Fruit fly (Drosophila melanogaster) whole organism, prepupa: ENCODE data around the gene CG31551.

Experiments
- Blimp-1 ChIP-seq: fragments of 200-800 bp; sonication (Bioruptor generic); optimal IDR thresholded peaks from 3 replicates; lab custom pipeline; 2017; ENCODE audit warnings: missing biosample characterization, missing genetic modification characterization, mild to moderate bottlenecking, moderate library complexity, missing genetic modification reagents
- CG10669 ChIP-seq: fragments of 200-800 bp; sonication (Bioruptor generic); optimal IDR thresholded peaks from 3 replicates; lab custom pipeline; 2018; ENCODE audit warnings: missing biosample characterization, mild to moderate bottlenecking, missing genetic modification characterization, moderate library complexity
- CG11762 ChIP-seq: fragments of 200-800 bp; sonication (Bioruptor generic); optimal IDR thresholded peaks from 3 replicates; lab custom pipeline; 2016; ENCODE audit warnings: missing biosample characterization, missing genetic modification characterization; ENCODE audit not compliant: insufficient read depth
- CG15336 ChIP-seq: fragments of 200-800 bp; sonication (Bioruptor generic); IDR thresholded peaks from 2 replicates; pipeline ENCODE4 v1.3.6; 2022; ENCODE audit warnings: missing biosample characterization, missing genetic modification characterization
- CG1621 ChIP-seq: fragments of 200-800 bp; sonication (Bioruptor generic); optimal IDR thresholded peaks from 3 replicates; lab custom pipeline; 2018; ENCODE audit warnings: missing biosample characterization, mild to moderate bottlenecking, missing genetic modification characterization
- CG16779 ChIP-seq: fragments of 200-800 bp; sonication (Bioruptor generic); optimal IDR thresholded peaks from 3 replicates; lab custom pipeline; 2017; ENCODE audit warnings: missing biosample characterization, mild to moderate bottlenecking, missing genetic modification characterization
- CG3032 ChIP-seq: fragments of 200-800 bp; optimal IDR thresholded peaks from 2 replicates; lab custom pipeline; 2019; ENCODE audit warnings: missing biosample characterization, mild to moderate bottlenecking, missing genetic modification characterization, moderate library complexity
- CG31627 ChIP-seq: fragments of 200-800 bp; sonication (Bioruptor generic); optimal IDR thresholded peaks from 3 replicates; lab custom pipeline; 2016; ENCODE audit warnings: missing biosample characterization, missing genetic modification characterization
- CG34406 ChIP-seq: fragments of 200-800 bp; sonication (Bioruptor generic); optimal IDR thresholded peaks from 3 replicates; lab custom pipeline; 2016; ENCODE audit warnings: missing biosample characterization, missing genetic modification characterization
- CG3919 ChIP-seq: fragments of 200-800 bp; sonication (Bioruptor generic); optimal IDR thresholded peaks from 3 replicates; lab custom pipeline; 2016; ENCODE audit warnings: missing biosample characterization, missing genetic modification characterization
- CG4318 ChIP-seq: fragments of 200-800 bp; sonication (Bioruptor generic); optimal IDR thresholded peaks from 3 replicates; lab custom pipeline; 2017; ENCODE audit warnings: missing biosample characterization, mild to moderate bottlenecking, missing genetic modification characterization
- CG6163 ChIP-seq: fragments of 200-800 bp; sonication (Bioruptor generic); IDR thresholded peaks from 3 replicates; pipeline ENCODE4 v1.3.6; 2022; ENCODE audit warnings: missing biosample characterization, missing genetic modification characterization
- CG6276 ChIP-seq: fragments of 200-800 bp; sonication (Bioruptor generic); optimal IDR thresholded peaks from 2 replicates; lab custom pipeline; 2017; ENCODE audit warnings: missing biosample characterization, mild to moderate bottlenecking, missing genetic modification characterization
- CG6792 ChIP-seq: fragments of 200-800 bp; sonication (Bioruptor generic); optimal IDR thresholded peaks from 3 replicates; lab custom pipeline; 2016; ENCODE audit warnings: missing biosample characterization, missing genetic modification characterization
- CG6808 ChIP-seq: fragments of 200-800 bp; sonication (Bioruptor generic); optimal IDR thresholded peaks from 3 replicates; lab custom pipeline; 2017; ENCODE audit warnings: missing biosample characterization, missing genetic modification characterization, mild to moderate bottlenecking, moderate library complexity, missing genetic modification reagents
- CG6854 ChIP-seq: fragments of 200-800 bp; sonication (Bioruptor generic); optimal IDR thresholded peaks from 2 replicates; lab custom pipeline; 2017; ENCODE audit warnings: missing biosample characterization, mild to moderate bottlenecking, missing genetic modification characterization
- CG7368 ChIP-seq: fragments of 200-800 bp; sonication (Bioruptor generic); optimal IDR thresholded peaks from 3 replicates; lab custom pipeline; 2016; ENCODE audit warnings: missing biosample characterization, missing genetic modification characterization
- CG8119 ChIP-seq: fragments of 200-800 bp; sonication (Bioruptor generic); IDR thresholded peaks from 3 replicates; pipeline ENCODE4 v1.3.6; 2022; ENCODE audit warnings: missing biosample characterization, missing genetic modification characterization
- CG9139 ChIP-seq: fragments of 200-800 bp; sonication (Bioruptor generic); optimal IDR thresholded peaks from 3 replicates; lab custom pipeline; 2017; ENCODE audit warnings: missing biosample characterization, mild to moderate bottlenecking, missing genetic modification characterization
- Eip75B ChIP-seq: fragments of 200-800 bp; sonication (Bioruptor generic); optimal IDR thresholded peaks from 3 replicates; lab custom pipeline; 2016; ENCODE audit warnings: missing biosample characterization, missing genetic modification characterization
- Eip78C ChIP-seq: fragments of 200-800 bp; sonication (Bioruptor generic); peaks from one replicate; lab custom pipeline; 2016; ENCODE audit warnings: missing biosample characterization, missing genetic modification characterization
- Ets21C ChIP-seq: fragments of 200-800 bp; sonication (Bioruptor generic); optimal IDR thresholded peaks from 3 replicates; lab custom pipeline; 2016; ENCODE audit warnings: missing biosample characterization, missing genetic modification characterization
- Ets96B ChIP-seq: fragments of 200-800 bp; optimal IDR thresholded peaks from 2 replicates; lab custom pipeline; 2019; ENCODE audit warnings: missing biosample characterization, mild to moderate bottlenecking, missing genetic modification characterization, moderate library complexity
- Gug ChIP-seq: fragments of 200-800 bp; sonication (Bioruptor generic); IDR thresholded peaks from 2 replicates; pipeline ENCODE4 v1.3.6; 2022; ENCODE audit warnings: missing biosample characterization, missing genetic modification characterization
- Hr38 ChIP-seq: sonication (Bioruptor generic); optimal IDR thresholded peaks from 2 replicates; lab custom pipeline; 2016; ENCODE audit warnings: missing biosample characterization, missing genetic modification characterization
- Hr4 ChIP-seq: fragments of 200-800 bp; sonication (Bioruptor generic); optimal IDR thresholded peaks from 3 replicates; lab custom pipeline; 2016; ENCODE audit warnings: missing biosample characterization, missing genetic modification characterization
- Lpt ChIP-seq: fragments of 200-800 bp; sonication (Bioruptor generic); optimal IDR thresholded peaks from 3 replicates; lab custom pipeline; 2016; ENCODE audit warnings: missing biosample characterization, missing genetic modification characterization
- Met ChIP-seq: fragments of 200-800 bp; sonication (Bioruptor generic); optimal IDR thresholded peaks from 3 replicates; lab custom pipeline; 2016; ENCODE audit warnings: missing biosample characterization, missing genetic modification characterization
- OdsH ChIP-seq: fragments of 200-800 bp; sonication (Bioruptor generic); optimal IDR thresholded peaks from 3 replicates; lab custom pipeline; 2016; ENCODE audit warnings: missing biosample characterization, missing genetic modification characterization
- Sox102F ChIP-seq: fragments of 200-800 bp; sonication (Bioruptor generic); optimal IDR thresholded peaks from 2 replicates; lab custom pipeline; 2016; ENCODE audit warnings: missing biosample characterization, mild to moderate bottlenecking, missing genetic modification characterization
- Sox14 ChIP-seq: fragments of 200-800 bp; sonication (Bioruptor generic); optimal IDR thresholded peaks from 3 replicates; lab custom pipeline; 2016; ENCODE audit warnings: missing biosample characterization, missing genetic modification characterization
- achi ChIP-seq: fragments of 200-800 bp; sonication (Bioruptor generic); optimal IDR thresholded peaks from 3 replicates; lab custom pipeline; 2016; ENCODE audit warnings: missing biosample characterization, missing genetic modification characterization
- acj6 ChIP-seq: fragments of 200-800 bp; sonication (Bioruptor generic); optimal IDR thresholded peaks from 3 replicates; lab custom pipeline; 2016; ENCODE audit warnings: missing biosample characterization, missing genetic modification characterization
- dsx ChIP-seq: fragments of 200-800 bp; optimal IDR thresholded peaks from 3 replicates; lab custom pipeline; 2019; ENCODE audit warnings: missing biosample characterization, mild to moderate bottlenecking, missing genetic modification characterization, moderate library complexity; ENCODE audit not compliant: poor library complexity, severe bottlenecking
- eg ChIP-seq: fragments of 200-800 bp; sonication (Bioruptor generic); IDR thresholded peaks from 3 replicates; pipeline ENCODE4 v1.3.6; 2022; ENCODE audit warnings: missing biosample characterization, missing genetic modification characterization
- fd59A ChIP-seq: fragments of 200-800 bp; sonication (Bioruptor generic); optimal IDR thresholded peaks from 2 replicates; lab custom pipeline; 2017; ENCODE audit warnings: missing biosample characterization, mild to moderate bottlenecking, missing genetic modification characterization, missing genetic modification reagents
- fd85E ChIP-seq: fragments of 200-800 bp; sonication (Bioruptor generic); optimal IDR thresholded peaks from 3 replicates; lab custom pipeline; 2016; ENCODE audit warnings: missing biosample characterization, missing genetic modification characterization
- fkh ChIP-seq: fragments of 200-800 bp; sonication (Bioruptor generic); optimal IDR thresholded peaks from 3 replicates; lab custom pipeline; 2017; ENCODE audit warnings: missing biosample characterization, mild to moderate bottlenecking, missing genetic modification characterization, moderate library complexity
- lz ChIP-seq: fragments of 200-800 bp; sonication (Bioruptor generic); optimal IDR thresholded peaks from 3 replicates; lab custom pipeline; 2016; ENCODE audit warnings: missing biosample characterization, missing genetic modification characterization
- net ChIP-seq: fragments of 200-800 bp; sonication (Bioruptor generic); optimal IDR thresholded peaks from 3 replicates; lab custom pipeline; 2016; ENCODE audit warnings: missing biosample characterization, missing genetic modification characterization
- pdm3 ChIP-seq: fragments of 200-800 bp; sonication (Bioruptor generic); optimal IDR thresholded peaks from 3 replicates; lab custom pipeline; 2016; ENCODE audit warnings: missing biosample characterization, missing genetic modification characterization
- salr ChIP-seq, 2 experiments: fragments of 200-800 bp; sonication (Bioruptor generic); optimal IDR thresholded peaks; 3 replicates each; lab custom pipeline; 2016 to 2018; ENCODE audit warnings: missing biosample characterization in 2 of 2, missing genetic modification characterization in 2 of 2, mild to moderate bottlenecking in 1 of 2
- spab ChIP-seq: fragments of 200-800 bp; sonication (Bioruptor generic); optimal IDR thresholded peaks from 2 replicates; lab custom pipeline; 2017; ENCODE audit warnings: missing biosample characterization, mild to moderate bottlenecking, missing genetic modification characterization, missing genetic modification reagents
- ss ChIP-seq, 2 experiments: fragments of 200-800 bp; sonication (Bioruptor generic); optimal IDR thresholded peaks; 2 replicates in 1 of 2; 3 replicates in 1 of 2; lab custom pipeline; 2017 to 2018; ENCODE audit warnings: mild to moderate bottlenecking in 2 of 2, missing biosample characterization in 2 of 2, missing genetic modification characterization in 2 of 2, moderate library complexity in 1 of 2
- svp ChIP-seq: fragments of 200-800 bp; sonication (Bioruptor generic); peaks from one replicate; lab custom pipeline; 2016; ENCODE audit warnings: missing biosample characterization, missing genetic modification characterization
- vri ChIP-seq: fragments of 200-800 bp; sonication (Bioruptor generic); optimal IDR thresholded peaks from 3 replicates; lab custom pipeline; 2016; ENCODE audit warnings: missing biosample characterization, mild to moderate bottlenecking, missing genetic modification characterization

Gene CG31551

dm6 chr3R:5600361-5601043 lies 27.1 kb upstream of the CG31551 start (continued):
- TF ChIP-seq CG9139 (GFP tag; lab: Kevin White, UChicago) (peak; percentile 63), Hr4 (GFP tag; lab: Kevin White, UChicago) (no peak), fd59A (GFP tag; lab: Kevin White, UChicago) (no peak), vri (GFP tag; lab: Kevin White, UChicago) (peak; percentile 96), OdsH (GFP tag; lab: Kevin White, UChicago) (no peak), CG15336 (GFP tag; lab: Robert Waterston, UW) (no peak), net (no peak), CG34406 (GFP tag; lab: Kevin White, UChicago) (no peak), Blimp-1 (GFP tag; lab: Kevin White, UChicago) (no peak), CG10669 (GFP tag; lab: Kevin White, UChicago) (no peak), acj6 (GFP tag; lab: Kevin White, UChicago) (no peak), eg (GFP tag; lab: Robert Waterston, UW) (no peak), CG6276 (no peak), pdm3 (GFP tag; lab: Kevin White, UChicago) (no peak), CG4318 (GFP tag; lab: Kevin White, UChicago) (no peak), Gug (no peak), lz (GFP tag; lab: Kevin White, UChicago) (peak; percentile 7), spab (GFP tag; lab: Kevin White, UChicago) (no peak), Eip75B (GFP tag; lab: Kevin White, UChicago) (peak; percentile 47), fkh (peak; percentile 56), Ets96B (tag; lab: Kevin White, UChicago) (no peak), Eip78C (GFP tag; lab: Kevin White, UChicago) (peak; percentile 69), CG11762 (GFP tag; lab: Kevin White, UChicago) (no peak), Sox102F (no peak), fd85E (GFP tag; lab: Kevin White, UChicago) (no peak), CG8119 (no peak), dsx (peak; percentile 75), CG6163 (GFP tag; lab: Robert Waterston, UW) (no peak), Sox14 (GFP tag; lab: Kevin White, UChicago) (peak; percentile 85), CG16779 (tag; lab: Kevin White, UChicago) (peak; percentile 43), ss (GFP tag; optimal IDR thresholded peaks at IDR 0.05; lab: Kevin White, UChicago) (peak; percentile 68 to 70)

dm6 chr3R:5601044-5601523 lies 26.6 kb upstream of the CG31551 start, which contains the start of the genes kra and SecS:
kra (minus strand) TSS chr3R:5601136.
SecS (plus strand) TSS chr3R:5601433.
- no peak for TF ChIP-seq Gug
- TF ChIP-seq Sox102F, result no peak
- peak; percentile 69 for TF ChIP-seq lz (GFP tag; lab: Kevin White, UChicago)
- peak; percentile 78 for TF ChIP-seq svp (GFP tag; lab: Kevin White, UChicago)
- TF ChIP-seq CG6792 (GFP tag; lab: Kevin White, UChicago), result peak; percentile 47
- TF ChIP-seq CG1621 (tag; lab: Kevin White, UChicago), result no peak
- TF ChIP-seq CG3032, result peak; percentile 44
- peak; percentile 31 for TF ChIP-seq fd85E (GFP tag; lab: Kevin White, UChicago)
- peak; percentile 19 for TF ChIP-seq Blimp-1 (GFP tag; lab: Kevin White, UChicago)
- TF ChIP-seq CG6854 (GFP tag; lab: Kevin White, UChicago), result no peak
- no peak for TF ChIP-seq CG15336 (GFP tag; lab: Robert Waterston, UW)
- TF ChIP-seq spab (GFP tag; lab: Kevin White, UChicago), result no peak
- peak; percentile 42 for TF ChIP-seq Eip75B (GFP tag; lab: Kevin White, UChicago)
- no peak for TF ChIP-seq CG10669 (GFP tag; lab: Kevin White, UChicago)
- peak; percentile 24 for TF ChIP-seq Ets96B (tag; lab: Kevin White, UChicago)
- TF ChIP-seq vri (GFP tag; lab: Kevin White, UChicago), result no peak
- TF ChIP-seq CG6276, result no peak
- no peak for TF ChIP-seq ss (GFP tag; optimal IDR thresholded peaks at IDR 0.05; lab: Kevin White, UChicago)
- peak; percentile 42 for TF ChIP-seq CG3919 (GFP tag; lab: Kevin White, UChicago)
- peak; percentile 38 for TF ChIP-seq CG6808
- peak; percentile 86 for TF ChIP-seq fkh
- peak; percentile 72 for TF ChIP-seq Ets21C
- TF ChIP-seq OdsH (GFP tag; lab: Kevin White, UChicago), result peak; percentile 66
- no peak for TF ChIP-seq Hr38 (GFP tag; lab: Kevin White, UChicago)
- TF ChIP-seq CG9139 (GFP tag; lab: Kevin White, UChicago), result no peak
- TF ChIP-seq fd59A (GFP tag; lab: Kevin White, UChicago), result no peak
- peak; percentile 68 for TF ChIP-seq CG31627 (GFP tag; lab: Kevin White, UChicago)
- TF ChIP-seq Hr4 (GFP tag; lab: Kevin White, UChicago), result peak; percentile 79
- TF ChIP-seq Lpt (GFP tag; lab: Kevin White, UChicago), result no peak
- TF ChIP-seq CG34406 (GFP tag; lab: Kevin White, UChicago), result peak; percentile 16
- TF ChIP-seq Met (GFP tag; lab: Kevin White, UChicago), result peak; percentile 67
- no peak for TF ChIP-seq CG7368 (GFP tag; lab: Kevin White, UChicago)
- peak; percentile 66 for TF ChIP-seq achi (GFP tag; lab: Kevin White, UChicago)
- TF ChIP-seq salr (GFP tag; optimal IDR thresholded peaks at IDR 0.05; lab: Kevin White, UChicago), result no peak
